Worm (Caenorhabditis elegans) whole organism, L1 larva: ENCODE data around the gene F28F5.4.

Source experiments
- C16A3.4 ChIP-seq: fragments of 150-350 bp; optimal IDR thresholded peaks from 2 replicates; lab custom pipeline; 2014; ENCODE audit warnings: missing biosample characterization, missing genetic modification characterization
- aha-1 ChIP-seq: fragments of 150-350 bp; optimal IDR thresholded peaks from 2 replicates; lab custom pipeline; 2014; ENCODE audit warnings: missing biosample characterization, missing genetic modification characterization
- dpl-1 ChIP-seq, 3 experiments: fragments of 150-350 bp in 2 of 3; sonication (generic microtip) in 1 of 3; optimal IDR thresholded peaks; 2 replicates each; lab custom pipeline; 2014 to 2017; ENCODE audit warnings: missing biosample characterization in 3 of 3, missing genetic modification characterization in 3 of 3, missing genetic modification reagents in 3 of 3
- fkh-4 ChIP-seq: sonication (generic microtip); optimal IDR thresholded peaks from 2 replicates; lab custom pipeline; 2016; ENCODE audit warnings: missing compliant biosample characterization, missing genetic modification characterization, borderline replicate concordance
- hpl-2 ChIP-seq: fragments of 150-350 bp; optimal IDR thresholded peaks from 2 replicates; lab custom pipeline; 2014; ENCODE audit warnings: missing biosample characterization, missing genetic modification reagents, missing genetic modification characterization
- lin-14 ChIP-seq: fragments of 200-800 bp; sonication (Bioruptor generic); optimal IDR thresholded peaks from 2 replicates; lab custom pipeline; 2018; ENCODE audit warnings: mild to moderate bottlenecking, missing genetic modification characterization, moderate library complexity, missing compliant biosample characterization
- nhr-12 ChIP-seq: sonication (generic microtip); optimal IDR thresholded peaks from 2 replicates; lab custom pipeline; 2017; ENCODE audit warnings: missing biosample characterization, missing genetic modification characterization
- nhr-90 ChIP-seq: sonication (generic microtip); optimal IDR thresholded peaks from 2 replicates; lab custom pipeline; 2016; ENCODE audit warnings: mild to moderate bottlenecking, missing genetic modification characterization, missing compliant biosample characterization; ENCODE audit not compliant: poor library complexity
- sptf-1 ChIP-seq: fragments of 150-350 bp; optimal IDR thresholded peaks from 2 replicates; lab custom pipeline; 2014; ENCODE audit warnings: missing biosample characterization, missing genetic modification characterization
- swsn-7 ChIP-seq: sonication (generic microtip); optimal IDR thresholded peaks from 2 replicates; lab custom pipeline; 2016; ENCODE audit warnings: missing genetic modification characterization, missing compliant biosample characterization
- zag-1 ChIP-seq: fragments of 150-350 bp; optimal IDR thresholded peaks from 2 replicates; lab custom pipeline; 2014; ENCODE audit warnings: missing biosample characterization, missing genetic modification characterization
- ztf-11 ChIP-seq, 2 experiments: sonication (generic microtip); optimal IDR thresholded peaks; 2 replicates each; lab custom pipeline; 2016 to 2017; ENCODE audit warnings: missing genetic modification characterization in 2 of 2, missing biosample characterization in 1 of 2, missing compliant biosample characterization in 1 of 2

F28F5.4 gene

DNA sequence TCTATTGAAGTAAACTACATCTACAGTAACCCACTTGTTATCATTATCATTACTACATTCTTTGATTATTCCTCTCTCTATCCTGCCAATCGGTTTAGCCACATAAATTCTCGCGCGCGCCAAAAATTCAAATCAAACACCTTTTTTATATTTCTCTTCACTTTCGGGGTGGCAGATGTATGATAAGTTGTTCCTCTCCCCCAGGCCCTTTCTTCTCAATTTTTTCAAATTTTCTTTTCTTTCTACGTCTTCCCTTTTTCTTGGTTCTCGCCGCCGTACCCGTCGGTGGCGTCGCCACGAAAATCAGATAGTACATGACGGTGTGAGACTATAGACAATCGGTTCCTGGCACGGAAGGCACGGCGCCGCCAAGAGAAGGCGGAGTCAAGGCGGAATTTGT lies 18.9 kb downstream of the F28F5.4 start, which contains the start of gene R05H11.2 (continued):
- TF ChIP-seq nhr-90 (tag; lab: Kevin White, UChicago) (peak; percentile 64), fkh-4 (tag; lab: Kevin White, UChicago) (no peak), aha-1 (no peak), swsn-7 (tag; lab: Kevin White, UChicago) (peak; percentile 5), hpl-2 (GFP tag; lab: Kevin White, UChicago) (no peak), nhr-12 (tag; lab: Kevin White, UChicago) (no peak), dpl-1 (GFP tag; optimal IDR thresholded peaks at IDR 0.05; lab: Kevin White, UChicago) (peak; percentile 69 to 73 (median 72)), zag-1 (tag; lab: Kevin White, UChicago) (no peak)
- TF ChIP-seq, all 84 proteins: peak for 24

DNA sequence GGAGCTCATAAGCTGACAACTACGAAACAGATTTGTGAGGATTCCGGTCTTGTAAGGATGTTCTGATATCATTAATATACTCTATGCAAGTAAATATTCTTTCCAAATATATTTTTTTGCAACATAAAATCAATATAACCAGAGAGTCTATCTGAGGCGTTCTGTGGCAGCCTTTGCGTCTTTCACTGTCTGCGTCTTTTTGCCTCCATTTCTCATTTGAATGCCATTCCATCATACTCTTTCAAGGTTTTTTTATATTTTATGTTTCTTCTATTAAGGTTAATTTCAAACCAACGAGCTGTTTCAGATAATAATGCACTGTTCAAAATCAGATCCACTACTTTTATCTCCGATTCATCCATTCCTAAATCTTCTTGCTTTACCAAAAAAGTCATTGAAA lies 21.5 kb downstream of the F28F5.4 start, which contains the start of gene R05H11.1:
TSS of gene R05H11.1 (plus strand) at position 301 of the 400 bp plus-strand sequence.
- TF ChIP-seq dpl-1 (GFP tag; optimal IDR thresholded peaks at IDR 0.05; lab: Kevin White, UChicago) = no peak
- peak; percentile 7 for TF ChIP-seq lin-14 (GFP tag; lab: Kevin White, UChicago)
- no peak for TF ChIP-seq sptf-1
- TF ChIP-seq C16A3.4 (tag; lab: Kevin White, UChicago) = no peak
- TF ChIP-seq ztf-11 (tag; optimal IDR thresholded peaks at IDR 0.05; lab: Kevin White, UChicago) = no peak
